Worm (Caenorhabditis elegans): ENCODE data around the gene catp-3.

The catp-3 gene

DNA sequence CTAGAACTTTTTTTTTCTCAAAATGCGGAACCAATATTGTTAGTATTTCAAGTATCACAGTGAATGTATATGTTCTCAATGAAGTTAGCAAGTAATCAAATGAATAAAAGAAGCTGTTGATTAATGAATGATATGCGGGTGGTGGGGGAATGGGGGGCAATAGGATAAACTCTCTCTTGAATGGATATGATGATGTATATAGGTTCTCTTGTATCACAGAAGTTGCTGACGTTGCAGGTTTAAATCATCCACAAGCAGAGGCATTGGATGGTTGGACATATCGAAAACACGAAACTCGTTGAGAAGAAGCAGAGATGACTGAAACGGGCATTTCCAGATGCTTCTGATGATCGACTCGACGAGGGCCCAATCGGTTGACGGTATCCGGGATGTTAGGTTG, 36.2 kb upstream of the catp-3 start:
- TF ChIP-seq nhr-12 (tag; optimal IDR thresholded peaks at IDR 0.05) = no peak
- no peak for TF ChIP-seq ham-2 (GFP tag; optimal IDR thresholded peaks at IDR 0.05)
- no peak for TF ChIP-seq ztf-11 (tag; optimal IDR thresholded peaks at IDR 0.05)
- TF ChIP-seq lin-32 (GFP tag; optimal IDR thresholded peaks at IDR 0.05) = no peak
- no peak for TF ChIP-seq unc-62 (GFP tag; optimal IDR thresholded peaks at IDR 0.05)
- TF ChIP-seq unc-39 (tag; optimal IDR thresholded peaks at IDR 0.05) = no peak
- TF ChIP-seq zip-8 (tag; optimal IDR thresholded peaks at IDR 0.05) = no peak
- TF ChIP-seq drap-1 (GFP tag; optimal IDR thresholded peaks at IDR 0.05) = no peak
- TF ChIP-seq unc-120 (tag; optimal IDR thresholded peaks at IDR 0.05; ENCODE audit: poor library complexity, severe bottlenecking) = no peak
- TF ChIP-seq mls-2 (tag; optimal IDR thresholded peaks at IDR 0.05) = no peak

DNA sequence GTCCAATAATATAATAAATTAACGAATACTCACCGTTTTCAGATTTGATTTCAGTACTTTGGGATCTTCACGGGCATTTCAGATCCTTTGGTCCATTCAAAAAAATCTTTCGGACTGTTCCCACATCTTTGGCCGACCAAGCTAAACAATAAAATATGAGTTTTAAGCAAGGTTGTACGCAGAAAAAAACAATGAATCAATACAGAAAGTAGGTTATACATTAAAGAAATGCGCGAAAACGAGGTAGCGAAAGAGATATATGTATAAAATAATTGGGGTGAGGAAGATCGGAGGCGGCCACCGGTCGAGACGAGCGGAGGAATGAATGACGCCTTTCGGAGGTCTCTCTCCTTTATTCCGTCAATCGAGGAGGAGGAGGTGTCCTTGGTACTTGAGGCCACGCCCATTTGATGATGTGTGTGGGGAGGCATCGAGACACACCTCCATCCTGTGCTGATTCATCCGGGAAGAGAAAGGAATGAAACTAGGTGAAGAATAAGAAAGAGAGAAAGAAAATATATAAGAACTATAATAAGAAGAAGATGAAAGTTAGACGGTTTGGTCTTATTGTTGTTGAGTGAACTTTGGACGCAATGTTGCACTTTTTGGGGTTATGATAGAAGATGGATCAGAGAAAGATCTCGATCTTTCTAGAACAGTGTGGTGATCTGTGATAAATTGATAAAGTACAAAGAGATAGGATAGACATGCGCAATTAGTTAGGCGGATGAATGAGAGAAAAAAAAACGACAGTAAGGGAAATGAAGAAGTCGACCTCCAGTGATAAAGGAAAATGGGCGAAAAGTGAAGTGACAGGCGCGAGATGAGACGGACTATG, 35.3 kb upstream of the catp-3 start:
- TF ChIP-seq ceh-83 (GFP tag; optimal IDR thresholded peaks at IDR 0.05) (no peak), tbx-8 (GFP tag; optimal IDR thresholded peaks at IDR 0.05) (peak; percentile 38), unc-39 (tag; optimal IDR thresholded peaks at IDR 0.05) (no peak), flh-1 (GFP tag; optimal IDR thresholded peaks at IDR 0.05) (no peak), ceh-43 (GFP tag; optimal IDR thresholded peaks at IDR 0.05) (no peak), sem-2 (GFP tag; optimal IDR thresholded peaks at IDR 0.05) (no peak), zip-8 (tag; optimal IDR thresholded peaks at IDR 0.05) (no peak), mab-5 (tag; optimal IDR thresholded peaks at IDR 0.05) (no peak), blmp-1 (tag; optimal IDR thresholded peaks at IDR 0.05) (peak; percentile 70), unc-62 (GFP tag; optimal IDR thresholded peaks at IDR 0.05) (peak; percentile 43), elt-3 (tag; optimal IDR thresholded peaks at IDR 0.05) (peak; percentile 52), bed-3 (GFP tag; optimal IDR thresholded peaks at IDR 0.05) (no peak)

DNA sequence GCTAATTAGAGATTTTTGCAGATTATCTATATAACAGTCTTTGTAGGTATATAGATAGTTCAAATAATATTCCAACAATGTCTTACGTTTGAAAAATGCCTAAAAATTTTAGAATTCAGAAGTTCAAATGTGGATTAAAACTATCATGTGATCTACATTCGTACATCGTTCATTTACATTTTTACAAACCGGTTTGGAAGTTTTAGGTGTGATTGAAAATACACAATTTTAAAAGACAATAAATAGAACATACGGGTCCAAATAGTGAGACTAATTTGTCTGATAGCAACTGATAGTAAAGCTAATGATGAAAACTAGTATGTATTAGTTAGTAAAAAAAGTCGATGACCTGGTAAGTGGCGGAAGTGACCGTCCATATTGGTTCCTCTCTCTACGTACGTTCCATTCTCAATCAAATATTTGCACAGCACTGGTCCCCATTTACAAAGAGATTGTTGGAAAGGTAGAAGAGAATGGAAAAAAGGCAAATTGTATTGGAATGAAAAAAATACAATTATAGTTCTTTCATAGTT, 34.4 kb upstream of the catp-3 start:
- TF ChIP-seq mab-5 (tag; optimal IDR thresholded peaks at IDR 0.05) (no peak), nhr-28 (tag; optimal IDR thresholded peaks at IDR 0.05) (no peak), M03D4.4 (tag; optimal IDR thresholded peaks at IDR 0.05) (no peak), pha-4 (tag; optimal IDR thresholded peaks at IDR 0.05) (no peak), nhr-2 (tag; optimal IDR thresholded peaks at IDR 0.05) (no peak), mls-2 (tag; optimal IDR thresholded peaks at IDR 0.05) (no peak), zip-8 (tag; optimal IDR thresholded peaks at IDR 0.05) (no peak), sem-2 (GFP tag; optimal IDR thresholded peaks at IDR 0.05) (no peak), ztf-11 (tag; optimal IDR thresholded peaks at IDR 0.05) (no peak), ces-1 (GFP tag; optimal IDR thresholded peaks at IDR 0.05) (no peak), ham-2 (GFP tag; optimal IDR thresholded peaks at IDR 0.05) (no peak), nhr-76 (tag; optimal IDR thresholded peaks at IDR 0.05) (no peak), lin-13 (tag; optimal IDR thresholded peaks at IDR 0.05) (no peak)

DNA sequence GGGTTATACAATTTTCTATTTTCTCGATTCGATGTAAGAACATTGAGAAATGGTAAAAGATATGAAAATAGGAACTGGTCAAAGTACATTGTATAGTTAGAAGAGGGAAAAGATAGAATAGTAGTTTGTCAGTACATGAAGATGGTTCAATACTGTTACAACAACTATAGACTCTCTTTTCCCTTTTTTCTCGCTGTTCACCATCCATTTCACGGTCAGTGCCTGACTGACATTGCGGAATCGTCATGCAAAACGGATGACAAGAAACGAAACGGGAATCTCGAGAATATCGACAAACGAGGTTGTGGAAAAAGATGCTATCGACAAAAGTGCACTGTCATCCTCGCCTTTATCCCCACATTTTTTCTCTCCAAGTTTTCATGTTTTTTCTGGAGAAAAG, 32.1 kb upstream of the catp-3 start:
- TF ChIP-seq elt-1 (tag; optimal IDR thresholded peaks at IDR 0.05; ENCODE audit: borderline replicate concordance, insufficient read depth) = peak; percentile 38
- TF ChIP-seq unc-62 (GFP tag; optimal IDR thresholded peaks at IDR 0.05) = no peak

DNA sequence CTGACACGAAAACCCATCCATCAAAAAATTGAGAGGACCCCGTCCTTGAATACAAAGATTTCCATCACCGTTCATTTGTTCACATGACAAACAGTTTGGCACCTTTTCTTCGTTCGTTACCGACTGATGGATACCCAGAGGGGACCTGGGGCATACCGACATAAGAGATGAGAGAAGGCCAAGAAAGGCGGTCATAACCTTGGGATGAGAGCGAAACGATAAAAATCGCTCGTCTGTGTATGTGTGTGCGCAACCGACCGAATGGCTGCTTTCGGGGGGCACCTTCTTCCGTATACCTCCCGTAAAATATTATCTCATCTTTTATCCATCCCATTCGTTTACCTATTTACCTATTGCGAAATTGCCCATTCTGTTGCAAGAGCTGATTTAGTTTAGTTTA, 30.9 kb upstream of the catp-3 start:
- no peak for TF ChIP-seq nhr-28 (tag; optimal IDR thresholded peaks at IDR 0.05)
- TF ChIP-seq elt-1 (tag; optimal IDR thresholded peaks at IDR 0.05; ENCODE audit: borderline replicate concordance, insufficient read depth) = peak; percentile 54
- no peak for TF ChIP-seq ceh-39 (tag; optimal IDR thresholded peaks at IDR 0.05)
- peak; percentile 49 for TF ChIP-seq nhr-2 (tag; optimal IDR thresholded peaks at IDR 0.05)
- TF ChIP-seq drap-1 (GFP tag; optimal IDR thresholded peaks at IDR 0.05) = no peak
- TF ChIP-seq bed-3 (GFP tag; optimal IDR thresholded peaks at IDR 0.05) = no peak
- peak; percentile 51 for TF ChIP-seq ham-2 (GFP tag; optimal IDR thresholded peaks at IDR 0.05)
- peak; percentile 49 for TF ChIP-seq unc-62 (GFP tag; optimal IDR thresholded peaks at IDR 0.05)
- TF ChIP-seq ceh-43 (GFP tag; optimal IDR thresholded peaks at IDR 0.05) = no peak
- TF ChIP-seq flh-1 (GFP tag; optimal IDR thresholded peaks at IDR 0.05) = no peak

DNA sequence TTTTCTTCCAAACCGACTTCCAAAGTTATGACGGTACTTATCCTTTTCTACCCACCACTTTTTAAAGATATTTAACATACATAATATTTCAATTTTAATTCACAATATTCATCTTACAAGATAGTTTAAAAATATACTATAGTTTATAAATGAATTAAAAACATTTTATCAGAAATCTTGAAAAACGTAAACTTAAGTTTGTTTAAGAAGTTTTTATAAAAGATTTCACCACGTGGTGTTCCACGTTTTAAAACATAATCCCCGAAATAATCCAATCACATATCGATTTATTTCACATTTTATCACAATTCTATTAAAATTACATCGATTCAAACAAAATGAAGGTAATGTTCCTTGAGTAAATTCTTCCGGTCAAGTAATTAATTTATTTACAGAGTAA, 29.1 kb upstream of the catp-3 start, which contains the start of gene ZC513.3:
ZC513.3 (plus strand) TSS at position 301 of the 400 bp plus-strand sequence.
- no peak for TF ChIP-seq nhr-28 (tag; optimal IDR thresholded peaks at IDR 0.05)
- no peak for TF ChIP-seq hlh-1 (tag; optimal IDR thresholded peaks at IDR 0.05)

Data from whole organism, mixed stage, embryonic.